Fruit fly (Drosophila melanogaster): ENCODE measurements around the gene CG3769.

- TF ChIP-seq insv (optimal IDR thresholded peaks at IDR 0.05) (no peak), Sin3A (optimal IDR thresholded peaks at IDR 0.05) (no peak), Myc (optimal IDR thresholded peaks at IDR 0.05) (no peak), ttk (optimal IDR thresholded peaks at IDR 0.05) (no peak)
These were observed 7.6 kb downstream of the CG3769 start for dm6 chr2L:9442795-9443287.

Measured in Kc167 (cell line).